Worm (Caenorhabditis elegans): Measurements from ENCODE around the gene F32F2.4.

DNA sequence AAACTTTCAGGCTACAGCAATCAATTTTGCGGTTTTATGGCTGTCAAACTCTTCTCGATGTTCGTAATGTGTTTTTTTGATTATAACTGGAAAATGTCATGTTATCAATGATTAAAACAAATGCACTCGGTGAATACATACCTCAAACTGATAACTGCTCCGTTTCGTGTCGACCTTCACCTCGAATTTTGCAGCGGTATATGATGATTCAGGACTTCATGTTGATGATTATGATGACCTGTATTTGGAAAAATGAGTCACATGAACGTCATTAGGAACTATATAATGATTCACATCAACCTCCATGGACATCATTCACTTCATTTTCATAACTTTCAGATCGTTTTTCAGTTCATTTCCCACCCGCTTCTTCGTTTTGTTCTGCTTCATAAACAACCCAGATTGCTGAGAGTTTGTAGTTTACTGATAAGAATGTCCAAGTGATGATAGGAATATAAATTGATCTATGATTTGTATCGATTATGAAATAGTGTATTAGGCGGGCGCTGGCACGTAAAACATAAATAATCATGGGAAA is 13.2 kb upstream of the F32F2.4 start:
- TF ChIP-seq ama-1 (optimal IDR thresholded peaks at IDR 0.05): no peak
- no peak for TF ChIP-seq hmbx-1 (tag; optimal IDR thresholded peaks at IDR 0.05)
- no peak for TF ChIP-seq ceh-36 (tag; optimal IDR thresholded peaks at IDR 0.05)
- no peak for TF ChIP-seq B0310.2 (tag; optimal IDR thresholded peaks at IDR 0.05)
- no peak for TF ChIP-seq pes-1 (GFP tag; IDR thresholded peaks at IDR 0.05)
- TF ChIP-seq ceh-13 (GFP tag; optimal IDR thresholded peaks at IDR 0.05): no peak
- TF ChIP-seq aly-1 (tag; optimal IDR thresholded peaks at IDR 0.05): no peak
- TF ChIP-seq flt-1 (GFP tag; IDR thresholded peaks at IDR 0.05): no peak
- no peak for TF ChIP-seq hmg-4 (GFP tag; optimal IDR thresholded peaks at IDR 0.05)
- TF ChIP-seq scrt-1 (GFP tag; IDR thresholded peaks at IDR 0.05): no peak
- no peak for TF ChIP-seq tbx-11 (GFP tag; IDR thresholded peaks at IDR 0.05)
- TF ChIP-seq hnd-1 (tag; optimal IDR thresholded peaks at IDR 0.05): no peak
